Fruit fly (Drosophila melanogaster): ENCODE results near the gene Lerp.

dm6 chr3R:26866577-26867456 is 3.9 kb upstream of the Lerp start, which contains the start of the genes ball and His2Av:
- TF ChIP-seq CG8478 (optimal IDR thresholded peaks at IDR 0.05) (no peak), CTCF (optimal IDR thresholded peaks at IDR 0.05) (peak; percentile 97 to 99)
